Worm (Caenorhabditis elegans) whole organism, mixed stage, embryonic: ENCODE results near the gene F42H10.6.

Experiments
- blmp-1 ChIP-seq: fragments of 150-350 bp; optimal IDR thresholded peaks from 2 replicates; lab custom pipeline; 2014; ENCODE audit warnings: missing biosample characterization, missing genetic modification characterization
- ceh-43 ChIP-seq: fragments of 200-800 bp; sonication (Bioruptor generic); optimal IDR thresholded peaks from 2 replicates; lab custom pipeline; 2018; ENCODE audit warnings: mild to moderate bottlenecking, missing genetic modification characterization, moderate library complexity, missing compliant biosample characterization
- ceh-83 ChIP-seq: fragments of 200-800 bp; sonication (Bioruptor generic); optimal IDR thresholded peaks from 2 replicates; lab custom pipeline; 2018; ENCODE audit warnings: mild to moderate bottlenecking, missing genetic modification characterization, missing compliant biosample characterization
- elt-1 ChIP-seq: sonication (generic microtip); optimal IDR thresholded peaks from 2 replicates; lab custom pipeline; 2017; ENCODE audit warnings: missing genetic modification characterization, mild to moderate bottlenecking, missing compliant biosample characterization, antibody characterized with exemption, moderate library complexity, borderline replicate concordance; ENCODE audit not compliant: insufficient read depth
- elt-3 ChIP-seq: fragments of 150-350 bp; optimal IDR thresholded peaks from 2 replicates; lab custom pipeline; 2014; ENCODE audit warnings: missing biosample characterization, missing genetic modification characterization
- nhr-12 ChIP-seq: fragments of 150-350 bp; optimal IDR thresholded peaks from 2 replicates; lab custom pipeline; 2014; ENCODE audit warnings: missing biosample characterization, missing genetic modification characterization
- pha-4 ChIP-seq: fragments of 150-350 bp; optimal IDR thresholded peaks from 2 replicates; lab custom pipeline; 2018; ENCODE audit warnings: missing biosample characterization, missing genetic modification reagents, missing genetic modification characterization
- snpc-4 ChIP-seq: fragments of 150-350 bp; optimal IDR thresholded peaks from 2 replicates; lab custom pipeline; 2014; ENCODE audit warnings: missing biosample characterization, missing genetic modification characterization
- tbx-8 ChIP-seq: fragments of 200-800 bp; sonication (Bioruptor generic); optimal IDR thresholded peaks from 2 replicates; lab custom pipeline; 2018; ENCODE audit warnings: mild to moderate bottlenecking, missing genetic modification characterization, moderate library complexity, missing compliant biosample characterization
- zip-8 ChIP-seq: fragments of 150-350 bp; optimal IDR thresholded peaks from 2 replicates; lab custom pipeline; 2014; ENCODE audit warnings: missing biosample characterization, missing genetic modification characterization
- ztf-11 ChIP-seq: fragments of 150-350 bp; optimal IDR thresholded peaks from 2 replicates; lab custom pipeline; 2014; ENCODE audit warnings: missing biosample characterization, missing genetic modification characterization

DNA sequence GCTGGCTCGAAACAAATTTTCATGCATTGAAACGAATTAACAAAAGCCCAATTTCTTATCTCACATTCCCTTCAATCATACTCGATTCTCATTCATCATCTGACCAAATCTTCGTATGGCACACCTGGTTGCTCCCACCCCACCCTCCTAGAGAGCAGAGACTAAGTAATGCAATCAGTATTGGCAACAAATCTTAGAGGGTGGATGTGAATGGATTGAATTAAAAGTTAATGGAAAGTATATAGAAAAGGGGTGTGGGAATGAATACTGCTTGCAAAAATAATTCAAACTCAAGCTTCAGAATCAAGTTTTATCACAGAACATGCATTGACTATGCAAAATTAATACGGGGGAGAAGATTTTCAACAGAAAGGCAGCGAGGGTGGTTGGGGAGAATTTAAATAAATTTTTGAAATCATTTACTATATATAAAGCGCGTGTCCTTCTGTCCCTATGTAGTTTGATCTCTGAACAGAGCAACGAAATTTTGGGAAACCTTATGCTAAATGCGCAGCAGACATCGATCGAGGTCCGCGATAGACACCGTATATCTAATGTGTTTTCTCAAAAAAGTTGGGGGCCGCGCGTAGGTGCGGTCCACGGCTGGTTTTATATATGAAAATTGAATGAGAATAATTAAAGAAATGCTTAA, 42.4 kb downstream of the F42H10.6 start:
- no peak for TF ChIP-seq elt-1 (tag; lab: Kevin White, UChicago)
- no peak for TF ChIP-seq ceh-83 (GFP tag; lab: Kevin White, UChicago)
- TF ChIP-seq blmp-1 (tag; lab: Kevin White, UChicago) = no peak
- TF ChIP-seq nhr-12 (tag; lab: Kevin White, UChicago) = no peak
- TF ChIP-seq tbx-8 = no peak
- TF ChIP-seq elt-3 (tag; lab: Kevin White, UChicago) = no peak
- TF ChIP-seq ceh-43 = no peak
- no peak for TF ChIP-seq pha-4
- no peak for TF ChIP-seq snpc-4 (tag; lab: Kevin White, UChicago)
- TF ChIP-seq zip-8 (tag; lab: Kevin White, UChicago) = no peak
- no peak for TF ChIP-seq ztf-11 (tag; lab: Kevin White, UChicago)
